Fruit fly (Drosophila melanogaster): Measurements from ENCODE around the gene COX5BL.

The COX5BL gene

dm6 chr2L:6539623-6540381, 19.4 kb upstream of the COX5BL start (continued):
- TF ChIP-seq phol (tag; optimal IDR thresholded peaks at IDR 0.05) (peak; percentile 34), CG12769 (tag; optimal IDR thresholded peaks at IDR 0.05) (no peak), CG16815 (GFP tag; optimal IDR thresholded peaks at IDR 0.05) (peak; percentile 39), H2.0 (GFP tag; IDR thresholded peaks at IDR 0.05) (no peak), mld (GFP tag; IDR thresholded peaks at IDR 0.05; ENCODE audit: partially characterized antibody) (no peak; the same call in 2 of the 3 replicates), HLH54F (GFP tag; optimal IDR thresholded peaks at IDR 0.05) (no peak), sc (optimal IDR thresholded peaks at IDR 0.05) (no peak), sc (GFP tag; optimal IDR thresholded peaks at IDR 0.05) (peak; percentile 52)

- TF ChIP-seq CG12299 (tag; optimal IDR thresholded peaks at IDR 0.05) = no peak
- no peak for TF ChIP-seq CG10274 (GFP tag; optimal IDR thresholded peaks at IDR 0.05)
- TF ChIP-seq Jarid2 (GFP tag; optimal IDR thresholded peaks at IDR 0.05) = peak; percentile 34
- TF ChIP-seq da (GFP tag; optimal IDR thresholded peaks at IDR 0.05) = no peak
- peak; percentile 12; the same call in 1 of the 2 replicates for TF ChIP-seq amos (GFP tag; IDR thresholded peaks at IDR 0.05; ENCODE audit: partially characterized antibody)
- no peak for TF ChIP-seq lab (GFP tag; optimal IDR thresholded peaks at IDR 0.05)
- TF ChIP-seq nerfin-1 (tag; optimal IDR thresholded peaks at IDR 0.05) = peak; percentile 32
- TF ChIP-seq pho (GFP tag; optimal IDR thresholded peaks at IDR 0.05) = no peak
- TF ChIP-seq slbo (GFP tag; IDR thresholded peaks at IDR 0.05) = no peak
- peak; percentile 68 for TF ChIP-seq Adf1 (GFP tag; IDR thresholded peaks at IDR 0.05)
- no peak for TF ChIP-seq CG9876 (GFP tag; optimal IDR thresholded peaks at IDR 0.05)
- no peak for TF ChIP-seq CG16779 (GFP tag; IDR thresholded peaks at IDR 0.05)
- no peak for TF ChIP-seq CG9932 (GFP tag; IDR thresholded peaks at IDR 0.05)
- no peak for TF ChIP-seq pros (GFP tag; optimal IDR thresholded peaks at IDR 0.05)
- peak; percentile 98 for TF ChIP-seq Nf-YB (GFP tag; optimal IDR thresholded peaks at IDR 0.05)
- peak; percentile 96 for TF ChIP-seq trem (tag; optimal IDR thresholded peaks at IDR 0.05)
- peak; percentile 69 for TF ChIP-seq Deaf1 (tag; optimal IDR thresholded peaks at IDR 0.05)
- peak; percentile 12; the same call in 1 of the 2 replicates for TF ChIP-seq Bgb (GFP tag; IDR thresholded peaks at IDR 0.05; ENCODE audit: partially characterized antibody)
- no peak for TF ChIP-seq Mes4 (GFP tag; optimal IDR thresholded peaks at IDR 0.05)
- TF ChIP-seq CG13894 (tag; optimal IDR thresholded peaks at IDR 0.05) = no peak
- TF ChIP-seq HLH4C (GFP tag; IDR thresholded peaks at IDR 0.05; ENCODE audit: partially characterized antibody) = no peak
- TF ChIP-seq CG1832 (GFP tag; optimal IDR thresholded peaks at IDR 0.05) = peak; percentile 81
- peak; percentile 98 for TF ChIP-seq z (GFP tag; IDR thresholded peaks at IDR 0.05)
- peak; percentile 48 for TF ChIP-seq bbx (GFP tag; IDR thresholded peaks at IDR 0.05; ENCODE audit: partially characterized antibody)
- TF ChIP-seq Nf-YC (tag; optimal IDR thresholded peaks at IDR 0.05) = peak; percentile 96
- TF ChIP-seq dimm (GFP tag; IDR thresholded peaks at IDR 0.05) = no peak
- TF ChIP-seq Nf-YA (GFP tag; IDR thresholded peaks at IDR 0.05) = 0 out of 2 replicates have a peak, but pooled peaks have one; percentile 44
Observed at dm6 chr2L:6546883-6547471, 12.3 kb upstream of the COX5BL start, which contains the start of gene eya. eya (minus strand) TSS chr2L:6546976.

- TF ChIP-seq crol (GFP tag; IDR thresholded peaks at IDR 0.05) (peak; percentile 68; the same call in 1 of the 2 replicates), ewg (GFP tag; optimal IDR thresholded peaks at IDR 0.05) (peak; percentile 82), toy (GFP tag; IDR thresholded peaks at IDR 0.05) (no peak), Nf-YC (tag; optimal IDR thresholded peaks at IDR 0.05) (peak; percentile 88), seq (GFP tag; IDR thresholded peaks at IDR 0.05) (peak; percentile 59; the same call in 1 of the 2 replicates), Nf-YB (GFP tag; optimal IDR thresholded peaks at IDR 0.05) (peak; percentile 79), Deaf1 (tag; optimal IDR thresholded peaks at IDR 0.05) (peak; percentile 36), CG8359 (GFP tag; optimal IDR thresholded peaks at IDR 0.05; ENCODE audit: borderline replicate concordance) (no peak), z (GFP tag; IDR thresholded peaks at IDR 0.05) (peak; percentile 91), CG11398 (GFP tag; optimal IDR thresholded peaks at IDR 0.05) (no peak), CG8924 (tag; optimal IDR thresholded peaks at IDR 0.05) (no peak), CG1832 (GFP tag; optimal IDR thresholded peaks at IDR 0.05) (peak; percentile 7)
Observed at dm6 chr2L:6547978-6548377, 11.3 kb upstream of the COX5BL start.
